Fruit fly (Drosophila melanogaster): ENCODE results near the gene Pis.

Gene Pis

DNA sequence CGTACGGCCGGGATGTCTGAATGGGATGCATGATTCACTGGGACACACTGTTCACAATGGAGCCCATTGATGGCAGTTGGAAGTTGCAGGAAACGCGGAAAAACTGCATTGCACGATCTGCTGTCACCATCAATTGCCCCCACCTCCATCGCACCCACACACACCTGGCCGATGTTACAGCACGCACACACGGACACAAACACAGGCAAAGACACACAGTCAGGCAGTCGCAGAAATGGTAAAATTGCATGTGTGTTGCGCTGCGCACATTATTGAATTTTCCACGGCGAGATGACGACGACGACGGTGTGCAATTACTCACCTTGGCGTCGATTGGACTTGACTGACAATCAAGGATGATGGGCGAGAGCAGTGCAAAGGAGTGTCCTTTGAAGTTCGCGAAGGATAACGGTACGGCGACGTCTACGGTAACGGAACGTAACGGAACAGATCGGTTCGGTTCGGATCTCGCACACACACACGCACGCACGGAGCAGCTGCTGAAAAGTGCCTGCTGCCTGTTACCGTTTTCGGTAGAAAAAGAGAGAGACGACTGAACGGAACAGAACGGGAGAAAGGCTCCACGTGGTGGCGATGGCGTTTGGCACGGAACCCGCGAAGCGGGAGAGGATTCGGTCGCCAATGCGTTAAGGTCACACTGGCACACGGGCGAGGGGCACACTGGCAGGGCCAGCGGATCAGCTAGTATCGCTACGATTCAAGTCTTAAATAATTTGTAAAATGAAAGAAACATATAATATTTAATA lies 6.6 kb upstream of the Pis start, which contains the start of the genes CG9281 and CG15601:
CG9281 (minus strand) TSS at position 556 of the 767 bp plus-strand sequence.
CG15601 (plus strand) TSS at position 664 of the 767 bp plus-strand sequence.
- TF ChIP-seq CTCF (optimal IDR thresholded peaks at IDR 0.05) (peak in 1 of 2 experiments; percentile 17), CG8478 (optimal IDR thresholded peaks at IDR 0.05) (no peak)

DNA sequence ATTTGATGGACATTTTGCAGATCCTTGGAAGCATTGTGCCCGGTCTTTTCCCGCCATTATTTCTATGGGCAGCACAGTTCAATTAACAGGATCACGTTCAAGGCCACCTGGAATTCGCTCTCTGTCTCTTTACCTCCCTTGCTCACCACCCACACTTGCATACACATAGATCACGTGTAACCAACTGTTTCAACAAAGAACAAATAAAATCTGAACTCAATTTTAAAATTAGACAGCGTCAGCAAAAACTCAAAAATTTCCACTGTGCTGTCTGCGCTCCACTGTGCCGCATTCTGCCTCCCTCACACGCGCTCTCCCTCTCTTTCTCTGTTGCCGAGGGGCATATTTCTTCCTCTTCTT lies 6.0 kb upstream of the Pis start:
- TF ChIP-seq CTCF (optimal IDR thresholded peaks at IDR 0.05) (no peak), CG8478 (optimal IDR thresholded peaks at IDR 0.05) (no peak)

DNA sequence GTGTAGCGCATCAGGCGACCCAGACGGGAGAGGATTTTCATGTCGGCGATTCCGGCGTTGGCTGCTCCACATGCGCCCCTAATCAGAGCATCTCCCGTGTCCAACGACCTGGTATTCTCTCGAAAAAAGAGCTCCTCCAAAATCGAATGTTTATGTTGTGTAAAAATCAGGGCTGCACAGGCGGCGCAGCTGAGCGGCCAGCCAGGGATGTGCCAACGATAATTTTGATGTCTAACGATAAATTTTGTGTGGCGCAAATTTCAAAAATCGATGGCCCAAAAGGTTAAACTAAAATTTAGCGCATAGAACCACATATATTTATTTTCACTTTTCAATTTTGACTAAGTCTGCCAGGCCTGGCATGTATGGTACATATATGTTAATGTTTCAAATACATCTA lies 2.5 kb downstream of the Pis start, which contains the start of gene CG9240:
CG9240 (minus strand) TSS at position 213 of the 400 bp plus-strand sequence.
- no peak for TF ChIP-seq CG8478 (optimal IDR thresholded peaks at IDR 0.05)
- TF ChIP-seq CTCF (optimal IDR thresholded peaks at IDR 0.05): no peak

DNA sequence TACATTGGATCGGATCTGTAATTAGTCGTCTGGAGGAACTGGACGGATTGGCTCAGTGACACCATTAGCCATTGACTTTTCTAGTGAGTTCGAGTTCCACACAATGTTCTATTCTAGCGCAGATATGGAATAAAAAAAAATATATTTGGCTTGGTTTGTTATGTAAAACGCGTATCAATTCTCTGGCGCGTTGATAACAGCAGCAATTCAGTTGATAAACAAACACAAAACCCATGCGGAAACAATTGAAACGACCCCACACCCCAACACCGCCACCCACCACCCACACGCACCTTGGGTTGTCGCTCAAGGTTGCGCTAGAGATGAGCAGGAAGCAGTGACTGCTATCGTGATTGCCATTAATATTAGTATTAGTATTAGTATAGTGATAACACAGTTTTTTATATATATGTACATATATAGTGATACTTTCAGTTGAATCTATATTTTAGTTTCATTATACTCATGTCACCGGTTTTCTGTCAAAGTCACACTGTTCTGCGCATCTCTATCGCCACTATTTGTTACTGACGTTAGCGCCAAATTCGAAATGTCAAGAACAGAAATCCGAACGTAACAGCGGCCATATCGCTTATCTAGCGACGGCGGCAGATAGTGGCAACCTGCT lies 5.9 kb downstream of the Pis start:
- TF ChIP-seq CG8478 (optimal IDR thresholded peaks at IDR 0.05) (no peak), CTCF (optimal IDR thresholded peaks at IDR 0.05) (no peak)

DNA sequence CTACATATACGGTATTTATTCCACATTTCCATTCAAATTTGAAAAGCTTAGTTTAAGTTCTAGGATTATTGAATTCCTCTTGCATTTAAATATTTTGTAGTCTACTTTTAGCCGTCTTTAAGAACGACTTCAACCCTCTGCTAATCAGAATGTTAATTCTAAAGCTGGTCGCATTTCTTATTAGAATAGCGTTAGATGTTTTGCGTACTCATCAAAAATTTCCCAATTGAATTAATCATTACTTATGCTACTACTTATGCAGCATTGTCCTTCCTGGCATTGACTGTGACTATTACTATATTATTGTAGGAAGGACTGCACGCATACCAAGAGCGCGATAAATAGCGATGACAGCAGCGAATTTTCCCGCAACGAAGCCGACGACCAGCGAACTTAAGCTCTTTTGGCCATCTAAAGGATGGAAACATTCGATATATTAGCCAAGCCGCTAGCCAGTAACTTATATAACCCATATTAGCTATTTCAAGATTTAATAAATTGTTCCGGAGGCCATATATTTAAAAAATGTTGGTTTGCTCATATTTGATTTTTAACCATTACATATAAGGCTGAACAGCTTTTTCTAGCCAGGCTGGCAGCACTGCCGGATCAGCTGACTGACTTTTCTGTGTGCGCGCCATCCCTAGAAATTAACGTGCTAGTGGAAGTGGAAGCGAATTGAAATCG lies 6.6 kb downstream of the Pis start, which contains the start of gene CG8128:
CG8128 (plus strand) TSS at position 641 of the 687 bp plus-strand sequence.
- no peak for TF ChIP-seq CG8478 (optimal IDR thresholded peaks at IDR 0.05)
- TF ChIP-seq CTCF (optimal IDR thresholded peaks at IDR 0.05): no peak

DNA sequence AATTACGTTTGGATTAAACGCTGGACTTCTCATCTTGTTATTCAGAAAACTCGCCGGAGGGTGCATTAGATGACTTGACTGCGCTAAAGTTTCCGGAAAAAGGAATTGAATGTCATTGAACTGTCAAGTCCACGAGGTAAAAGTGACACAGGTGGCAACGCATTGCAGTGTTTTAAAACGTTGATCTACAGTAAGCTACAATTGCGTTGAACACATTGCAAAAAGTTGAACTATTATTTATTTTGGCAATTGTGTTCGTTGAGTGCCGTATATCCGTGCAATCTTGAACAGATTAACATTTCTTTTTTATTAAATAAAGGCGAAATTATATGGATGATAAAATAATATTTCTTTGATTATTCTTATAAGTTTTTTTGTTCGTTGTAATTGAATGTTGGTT lies 14.8 kb downstream of the Pis start, which contains the start of gene CG15599:
CG15599 (minus strand) TSS at position 101 of the 400 bp plus-strand sequence.
- TF ChIP-seq CTCF (optimal IDR thresholded peaks at IDR 0.05) (no peak), CG8478 (optimal IDR thresholded peaks at IDR 0.05) (no peak)

DNA sequence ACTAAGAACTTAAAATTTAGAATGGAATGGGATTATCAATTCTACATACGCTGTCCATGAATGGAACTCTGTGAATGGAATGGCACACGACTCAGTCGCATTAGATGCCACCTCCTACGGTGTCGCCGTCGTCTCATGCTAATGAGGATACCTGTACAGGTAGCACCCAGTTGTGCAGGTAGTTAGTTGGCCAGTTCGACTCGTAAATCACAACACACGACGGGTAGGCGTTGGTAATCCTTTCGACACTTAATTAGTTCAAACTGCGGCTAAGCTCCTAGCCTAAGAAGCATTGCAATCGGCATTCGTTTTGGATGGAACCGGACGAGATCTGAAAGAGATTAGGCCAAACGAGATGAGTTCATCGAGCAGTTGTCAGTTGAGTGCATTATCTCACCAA lies 19.2 kb downstream of the Pis start:
- no peak for TF ChIP-seq CTCF (optimal IDR thresholded peaks at IDR 0.05)
- TF ChIP-seq CG8478 (optimal IDR thresholded peaks at IDR 0.05): no peak

DNA sequence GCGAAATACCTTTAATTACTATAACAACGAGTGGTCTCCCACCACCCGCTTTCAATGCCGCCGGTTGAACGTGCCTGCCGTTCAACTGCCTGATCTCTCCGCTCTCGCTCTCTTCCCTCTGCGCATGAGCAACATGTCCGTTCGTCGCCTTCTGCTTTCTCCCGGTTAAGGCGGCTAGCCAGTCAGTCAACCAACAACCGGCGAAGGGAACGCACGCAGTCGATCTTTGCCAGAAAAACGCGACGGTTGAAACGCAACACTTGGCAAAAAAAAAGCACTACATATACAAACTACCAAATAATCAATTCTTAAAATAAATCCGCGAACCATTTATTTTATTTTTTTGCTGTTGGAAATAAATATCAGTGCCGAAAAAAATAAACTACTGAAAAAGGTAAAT lies 28.3 kb downstream of the Pis start, which contains the start of gene CG12708:
CG12708 (plus strand) TSS at position 183 of the 400 bp plus-strand sequence.
- TF ChIP-seq CTCF (optimal IDR thresholded peaks at IDR 0.05) (no peak), CG8478 (optimal IDR thresholded peaks at IDR 0.05) (no peak)

DNA sequence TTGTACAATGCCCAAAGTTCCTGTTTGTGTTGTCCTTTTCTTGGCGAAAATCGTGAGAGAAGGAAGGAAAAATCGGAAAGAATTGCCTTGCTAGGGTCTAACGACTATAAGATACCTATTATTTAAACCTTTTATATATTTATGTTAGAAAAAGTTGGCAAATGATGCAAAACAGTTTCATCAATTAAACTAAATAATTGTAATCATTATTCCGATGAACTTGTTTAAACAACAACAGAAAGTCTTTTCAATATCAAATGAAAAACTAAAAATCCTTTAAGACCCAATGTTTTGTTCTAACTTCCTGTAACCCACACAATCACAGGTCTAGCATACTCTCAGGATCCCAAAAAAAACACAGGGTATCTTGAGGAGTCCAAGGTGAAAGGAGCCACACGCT lies 29.2 kb downstream of the Pis start:
- no peak for TF ChIP-seq CTCF (optimal IDR thresholded peaks at IDR 0.05)

DNA sequence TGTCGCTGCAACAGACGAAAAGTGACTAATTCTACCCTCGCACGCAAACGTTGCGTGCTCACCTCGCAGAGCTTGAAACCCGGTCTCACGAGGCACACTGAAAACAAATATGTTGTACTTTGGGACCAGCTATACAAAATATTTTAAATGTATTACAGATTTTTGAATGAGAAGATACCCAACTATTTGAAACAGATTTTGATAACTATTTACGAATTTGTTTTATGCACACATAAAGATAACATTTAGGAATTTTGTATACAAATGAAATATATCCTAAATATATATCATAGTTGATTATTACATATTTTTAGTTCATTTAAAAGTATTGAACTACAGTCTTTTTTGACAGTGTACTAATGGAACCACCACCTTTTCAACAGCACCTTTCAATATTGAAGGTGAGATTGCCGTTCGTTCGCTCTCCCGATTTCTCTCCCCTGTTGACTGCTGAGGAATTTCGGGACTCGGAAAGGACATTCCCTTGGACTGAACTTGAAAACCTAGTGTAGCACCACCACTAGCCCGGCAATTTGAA lies 32.5 kb downstream of the Pis start, which contains the start of gene CG15646:
CG15646 (minus strand) TSS at position 4 of the 538 bp plus-strand sequence.
- TF ChIP-seq CG8478 (optimal IDR thresholded peaks at IDR 0.05): no peak
- TF ChIP-seq CTCF (optimal IDR thresholded peaks at IDR 0.05): no peak

DNA sequence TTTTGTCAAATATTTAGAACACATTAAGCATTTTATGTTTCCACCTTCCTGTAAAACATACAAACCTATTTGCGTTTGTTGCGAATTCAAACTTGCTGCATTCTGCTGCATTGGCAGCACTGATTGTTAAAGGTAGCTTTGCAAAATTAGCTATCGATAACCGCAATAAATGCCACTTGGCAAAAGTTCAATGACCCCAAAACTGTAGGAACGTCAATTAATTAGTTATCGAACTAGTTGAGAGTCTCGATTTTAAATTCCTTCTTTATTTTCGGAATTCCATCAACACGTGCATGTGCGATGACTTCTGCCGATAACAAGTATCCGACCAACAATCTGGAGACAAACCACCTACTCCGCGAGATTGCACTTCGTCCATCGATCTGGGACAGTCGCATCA lies 41.3 kb downstream of the Pis start, which contains the start of gene CG8119:
CG8119 (plus strand) TSS at position 301 of the 400 bp plus-strand sequence.
- TF ChIP-seq CG8478 (optimal IDR thresholded peaks at IDR 0.05): no peak

DNA sequence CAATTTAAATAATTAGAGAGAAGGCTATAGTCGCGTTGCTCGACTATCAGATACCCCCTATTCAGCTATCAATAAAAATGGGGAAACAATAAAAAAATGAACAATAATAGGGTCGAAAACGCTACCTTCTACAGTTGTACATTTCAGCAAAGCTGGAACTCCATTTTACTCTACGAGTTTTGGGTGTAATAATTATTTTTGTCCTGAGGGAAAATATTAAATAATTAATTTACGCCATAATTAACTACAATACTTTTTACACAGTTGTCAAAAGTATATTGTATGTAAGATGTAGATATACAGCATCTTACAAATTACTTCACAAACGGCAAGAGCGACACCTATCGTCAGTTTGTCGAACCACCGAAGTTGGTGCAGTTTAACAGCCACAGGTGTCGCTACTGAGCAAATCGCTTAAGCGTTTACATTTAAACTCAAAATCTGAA lies 50.2 kb downstream of the Pis start:
- TF ChIP-seq CTCF (optimal IDR thresholded peaks at IDR 0.05): peak; percentile 91 to 96
- no peak for TF ChIP-seq CG8478 (optimal IDR thresholded peaks at IDR 0.05)

DNA sequence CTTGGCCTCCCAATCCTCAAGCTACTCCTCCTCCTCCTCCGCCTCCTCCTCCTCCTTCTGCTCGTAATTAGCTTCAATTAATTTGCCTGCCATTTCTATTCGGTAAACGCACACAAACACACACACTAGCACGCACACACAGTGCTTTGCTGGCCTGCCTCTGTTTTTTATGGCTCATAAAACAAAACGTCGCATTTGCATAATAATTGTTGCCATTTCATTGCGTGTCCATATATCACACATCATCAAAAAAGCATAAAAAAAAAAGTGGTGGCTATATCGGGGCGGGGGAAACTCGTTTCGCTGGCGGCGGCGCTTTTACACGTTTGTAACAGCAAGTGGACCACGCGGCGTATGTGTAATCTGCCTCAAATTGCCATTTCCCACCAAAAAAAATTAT lies 52.0 kb downstream of the Pis start:
- TF ChIP-seq CG8478 (optimal IDR thresholded peaks at IDR 0.05) (no peak), CTCF (optimal IDR thresholded peaks at IDR 0.05) (no peak)

Data from S2 (cell line).